Fruit fly (Drosophila melanogaster): ENCODE results near the gene CG42369.

DNA sequence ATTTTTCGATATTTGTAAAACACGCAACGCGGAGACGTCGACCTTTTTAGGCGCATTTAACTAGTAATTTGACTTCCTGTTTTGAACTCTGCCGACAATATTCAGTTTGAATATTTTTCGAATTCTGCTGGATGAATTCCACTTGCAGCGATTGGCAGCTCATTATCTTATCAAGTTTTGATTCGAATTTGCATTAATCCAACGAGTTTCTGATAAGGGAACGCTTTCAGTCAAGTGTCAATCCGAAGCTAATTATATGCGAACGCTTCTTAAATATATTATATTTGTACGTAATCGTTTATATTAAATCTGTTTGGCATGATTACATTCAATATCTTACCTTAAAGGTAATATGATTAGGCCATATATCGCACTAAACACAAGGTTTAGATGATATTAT is 48.7 kb downstream of the CG42369 start, which contains the start of gene CG9497:
- TF ChIP-seq pan (optimal IDR thresholded peaks at IDR 0.05), result no peak
- TF ChIP-seq CG8478 (optimal IDR thresholded peaks at IDR 0.05), result no peak
- TF ChIP-seq EcR (GFP tag; optimal IDR thresholded peaks at IDR 0.05), result no peak
- no peak for TF ChIP-seq usp (GFP tag; optimal IDR thresholded peaks at IDR 0.05)

Data from whole organism.